Worm (Caenorhabditis elegans) whole organism, L1 larva: ENCODE results near the gene F35E8.6.

ENCODE experiments used
- C16A3.4 ChIP-seq: fragments of 150-350 bp; optimal IDR thresholded peaks from 2 replicates; lab custom pipeline; 2014; ENCODE audit warnings: missing biosample characterization, missing genetic modification characterization
- C34B4.2 ChIP-seq: sonication (generic microtip); optimal IDR thresholded peaks from 2 replicates; lab custom pipeline; 2017; ENCODE audit warnings: mild to moderate bottlenecking, missing genetic modification characterization, missing compliant biosample characterization
- Y116A8C.19 ChIP-seq: sonication (generic microtip); optimal IDR thresholded peaks from 2 replicates; lab custom pipeline; 2016; ENCODE audit warnings: missing compliant biosample characterization, missing genetic modification characterization, borderline replicate concordance
- alr-1 ChIP-seq: fragments of 200-800 bp; sonication (Bioruptor generic); optimal IDR thresholded peaks from 2 replicates; lab custom pipeline; 2018; ENCODE audit warnings: borderline replicate concordance, mild to moderate bottlenecking, missing genetic modification characterization, missing compliant biosample characterization
- ama-1 ChIP-seq: fragments of 150-350 bp; optimal IDR thresholded peaks from 2 replicates; lab custom pipeline; 2014
- ceh-82 ChIP-seq, 3 experiments: fragments of 150-350 bp in 1 of 3; sonication (generic microtip) in 2 of 3; optimal IDR thresholded peaks; 2 replicates each; lab custom pipeline; 2014 to 2017; ENCODE audit warnings: missing biosample characterization in 3 of 3, missing genetic modification characterization in 3 of 3
- ceh-90 ChIP-seq: sonication (generic microtip); optimal IDR thresholded peaks from 2 replicates; lab custom pipeline; 2016; ENCODE audit warnings: missing genetic modification characterization, missing compliant biosample characterization
- ces-1 ChIP-seq: fragments of 150-350 bp; optimal IDR thresholded peaks from 2 replicates; lab custom pipeline; 2014; ENCODE audit warnings: missing biosample characterization, missing genetic modification reagents, missing genetic modification characterization
- dpl-1 ChIP-seq, 3 experiments: fragments of 150-350 bp in 2 of 3; sonication (generic microtip) in 1 of 3; optimal IDR thresholded peaks; 2 replicates each; lab custom pipeline; 2014 to 2017; ENCODE audit warnings: missing biosample characterization in 3 of 3, missing genetic modification characterization in 3 of 3, missing genetic modification reagents in 3 of 3
- dsc-1 ChIP-seq: sonication (generic microtip); optimal IDR thresholded peaks from 2 replicates; lab custom pipeline; 2016; ENCODE audit warnings: mild to moderate bottlenecking, missing genetic modification characterization, missing compliant biosample characterization
- ets-5 ChIP-seq: fragments of 200-800 bp; sonication (Bioruptor generic); IDR thresholded peaks from 2 replicates; pipeline ENCODE4 v1.3.6; 2022; ENCODE audit warnings: missing genetic modification characterization, missing compliant biosample characterization
- fkh-4 ChIP-seq: sonication (generic microtip); optimal IDR thresholded peaks from 2 replicates; lab custom pipeline; 2016; ENCODE audit warnings: missing compliant biosample characterization, missing genetic modification characterization, borderline replicate concordance
- fkh-8 ChIP-seq: sonication (generic microtip); optimal IDR thresholded peaks from 2 replicates; lab custom pipeline; 2016; ENCODE audit warnings: mild to moderate bottlenecking, missing genetic modification characterization, missing compliant biosample characterization
- grh-1 ChIP-seq: fragments of 200-800 bp; sonication (Bioruptor generic); IDR thresholded peaks from 2 replicates; pipeline ENCODE4 v1.3.6; 2022; ENCODE audit warnings: missing genetic modification reagents, missing genetic modification characterization, missing compliant biosample characterization
- hlh-17 ChIP-seq: fragments of 200-800 bp; sonication (Bioruptor generic); optimal IDR thresholded peaks from 2 replicates; lab custom pipeline; 2018; ENCODE audit warnings: missing genetic modification characterization, mild to moderate bottlenecking, missing compliant biosample characterization, moderate library complexity, borderline replicate concordance
- hlh-4 ChIP-seq: sonication (generic microtip); optimal IDR thresholded peaks from 2 replicates; lab custom pipeline; 2016; ENCODE audit warnings: mild to moderate bottlenecking, missing genetic modification characterization, missing compliant biosample characterization
- irx-1 ChIP-seq: sonication (generic microtip); optimal IDR thresholded peaks from 2 replicates; lab custom pipeline; 2016; ENCODE audit warnings: missing genetic modification characterization, missing compliant biosample characterization
- lin-14 ChIP-seq: fragments of 200-800 bp; sonication (Bioruptor generic); optimal IDR thresholded peaks from 2 replicates; lab custom pipeline; 2018; ENCODE audit warnings: mild to moderate bottlenecking, missing genetic modification characterization, moderate library complexity, missing compliant biosample characterization
- lin-15B ChIP-seq: fragments of 150-350 bp; sonication (generic microtip); optimal IDR thresholded peaks from 3 replicates; lab custom pipeline; 2014; ENCODE audit warnings: missing biosample characterization, missing genetic modification characterization
- lin-39 ChIP-seq: fragments of 150-350 bp; optimal IDR thresholded peaks from 2 replicates; lab custom pipeline; 2014; ENCODE audit warnings: missing biosample characterization, missing genetic modification reagents, missing genetic modification characterization
- lsy-2 ChIP-seq, 2 experiments: fragments of 150-350 bp; optimal IDR thresholded peaks; 2 replicates each; lab custom pipeline; 2014; ENCODE audit warnings: missing biosample characterization in 2 of 2, missing genetic modification characterization in 2 of 2
- mef-2 ChIP-seq: fragments of 150-350 bp; optimal IDR thresholded peaks from 2 replicates; lab custom pipeline; 2014; ENCODE audit warnings: missing biosample characterization, missing genetic modification characterization
- mep-1 ChIP-seq: fragments of 150-350 bp; optimal IDR thresholded peaks from 2 replicates; lab custom pipeline; 2014; ENCODE audit warnings: missing biosample characterization, missing genetic modification characterization
- nhr-11 ChIP-seq: fragments of 150-350 bp; optimal IDR thresholded peaks from 2 replicates; lab custom pipeline; 2014; ENCODE audit warnings: missing biosample characterization, missing genetic modification characterization
- nhr-28 ChIP-seq: fragments of 150-350 bp; optimal IDR thresholded peaks from 2 replicates; lab custom pipeline; 2014; ENCODE audit warnings: missing biosample characterization, missing genetic modification characterization
- nhr-47 ChIP-seq: sonication (generic microtip); optimal IDR thresholded peaks from 2 replicates; lab custom pipeline; 2016; ENCODE audit warnings: mild to moderate bottlenecking, missing genetic modification characterization, moderate library complexity, missing compliant biosample characterization
- nhr-71 ChIP-seq: sonication (generic microtip); optimal IDR thresholded peaks from 2 replicates; lab custom pipeline; 2016; ENCODE audit warnings: mild to moderate bottlenecking, missing genetic modification characterization, moderate library complexity, missing compliant biosample characterization
- nhr-90 ChIP-seq: sonication (generic microtip); optimal IDR thresholded peaks from 2 replicates; lab custom pipeline; 2016; ENCODE audit warnings: mild to moderate bottlenecking, missing genetic modification characterization, missing compliant biosample characterization; ENCODE audit not compliant: poor library complexity
- pag-3 ChIP-seq: sonication (generic microtip); optimal IDR thresholded peaks from 2 replicates; lab custom pipeline; 2017; ENCODE audit warnings: missing genetic modification characterization, mild to moderate bottlenecking, missing compliant biosample characterization, antibody characterized with exemption, borderline replicate concordance; ENCODE audit not compliant: insufficient read depth
- snpc-4 ChIP-seq: fragments of 150-350 bp; optimal IDR thresholded peaks from 2 replicates; lab custom pipeline; 2014; ENCODE audit warnings: missing biosample characterization, missing genetic modification characterization
- sptf-1 ChIP-seq: fragments of 150-350 bp; optimal IDR thresholded peaks from 2 replicates; lab custom pipeline; 2014; ENCODE audit warnings: missing biosample characterization, missing genetic modification characterization
- swsn-7 ChIP-seq: sonication (generic microtip); optimal IDR thresholded peaks from 2 replicates; lab custom pipeline; 2016; ENCODE audit warnings: missing genetic modification characterization, missing compliant biosample characterization
- tlp-1 ChIP-seq: fragments of 150-350 bp; optimal IDR thresholded peaks from 2 replicates; lab custom pipeline; 2014; ENCODE audit warnings: missing biosample characterization, missing genetic modification characterization
- unc-130 ChIP-seq: fragments of 150-350 bp; optimal IDR thresholded peaks from 2 replicates; lab custom pipeline; 2017; ENCODE audit warnings: missing biosample characterization, missing genetic modification characterization, inconsistent platforms
- unc-86 ChIP-seq: sonication (generic microtip); optimal IDR thresholded peaks from 2 replicates; lab custom pipeline; 2016; ENCODE audit warnings: missing genetic modification characterization, missing compliant biosample characterization
- unc-98 ChIP-seq: fragments of 200-800 bp; sonication (Bioruptor generic); IDR thresholded peaks from 2 replicates; pipeline ENCODE4 v1.3.6; 2022; ENCODE audit warnings: missing genetic modification characterization, missing compliant biosample characterization
- vab-15 ChIP-seq: sonication (generic microtip); optimal IDR thresholded peaks from 2 replicates; lab custom pipeline; 2017; ENCODE audit warnings: missing genotype, mild to moderate bottlenecking, missing genetic modification characterization, missing compliant biosample characterization
- xbp-1 ChIP-seq: sonication (generic microtip); optimal IDR thresholded peaks from 2 replicates; lab custom pipeline; 2016; ENCODE audit warnings: missing genetic modification characterization, missing compliant biosample characterization
- zip-4 ChIP-seq: fragments of 200-800 bp; sonication (Bioruptor generic); optimal IDR thresholded peaks from 2 replicates; lab custom pipeline; 2018; ENCODE audit warnings: mild to moderate bottlenecking, missing genetic modification characterization, moderate library complexity, missing compliant biosample characterization
- ztf-4 ChIP-seq: fragments of 150-350 bp; optimal IDR thresholded peaks from 2 replicates; lab custom pipeline; 2014; ENCODE audit warnings: missing biosample characterization, missing genetic modification characterization

The F35E8.6 gene

ce11 chrV:15932390-15932789, 20.4 kb downstream of the F35E8.6 start, which contains the start of gene srw-26:
Gene srw-26 (minus strand): TSS chrV:15932490.
- TF ChIP-seq lin-39 (tag; lab: Kevin White, UChicago) (no peak), unc-98 (GFP tag; lab: Robert Waterston, UW) (no peak), ets-5 (GFP tag; lab: Robert Waterston, UW) (no peak), nhr-71 (tag; lab: Kevin White, UChicago) (no peak), unc-86 (tag; lab: Kevin White, UChicago) (no peak), ces-1 (no peak), zip-4 (GFP tag; lab: Kevin White, UChicago) (no peak), hlh-4 (tag; lab: Kevin White, UChicago) (no peak), vab-15 (tag; lab: Kevin White, UChicago) (no peak), snpc-4 (tag; lab: Kevin White, UChicago) (no peak)

ce11 chrV:15940254-15940653, 28.3 kb downstream of the F35E8.6 start, which contains the start of gene srw-55:
Gene srw-55 (minus strand): TSS chrV:15940354.
- TF ChIP-seq xbp-1 (tag; lab: Kevin White, UChicago) (no peak), swsn-7 (tag; lab: Kevin White, UChicago) (no peak), hlh-17 (GFP tag; lab: Kevin White, UChicago) (no peak), grh-1 (GFP tag; lab: Robert Waterston, UW) (no peak), lsy-2 (tag; optimal IDR thresholded peaks at IDR 0.05; lab: Kevin White, UChicago) (no peak), nhr-11 (tag; lab: Kevin White, UChicago) (no peak), lin-15B (no peak), C34B4.2 (tag; lab: Kevin White, UChicago) (no peak), irx-1 (tag; lab: Kevin White, UChicago) (no peak), pag-3 (tag; lab: Kevin White, UChicago) (no peak), ets-5 (GFP tag; lab: Robert Waterston, UW) (no peak)

ce11 chrV:15943125-15943524, 31.2 kb downstream of the F35E8.6 start, which contains the start of gene srw-53:
Gene srw-53 (plus strand): TSS chrV:15943425.
- TF ChIP-seq nhr-71 (tag; lab: Kevin White, UChicago) (no peak), alr-1 (no peak), dpl-1 (GFP tag; optimal IDR thresholded peaks at IDR 0.05; lab: Kevin White, UChicago) (no peak), grh-1 (GFP tag; lab: Robert Waterston, UW) (no peak), C16A3.4 (no peak), C34B4.2 (tag; lab: Kevin White, UChicago) (no peak), mef-2 (tag; lab: Kevin White, UChicago) (no peak), sptf-1 (tag; lab: Kevin White, UChicago) (no peak), unc-130 (tag; lab: Kevin White, UChicago) (no peak), snpc-4 (tag; lab: Kevin White, UChicago) (no peak), lin-14 (GFP tag; lab: Kevin White, UChicago) (no peak), ztf-4 (tag; lab: Kevin White, UChicago) (no peak), mep-1 (tag; lab: Kevin White, UChicago) (no peak), vab-15 (tag; lab: Kevin White, UChicago) (no peak), fkh-8 (no peak), fkh-4 (tag; lab: Kevin White, UChicago) (no peak), dsc-1 (no peak)

- TF ChIP-seq ceh-82 (tag; optimal IDR thresholded peaks at IDR 0.05; lab: Kevin White, UChicago) (no peak), dsc-1 (no peak), lin-39 (tag; lab: Kevin White, UChicago) (no peak), ceh-90 (tag; lab: Kevin White, UChicago) (no peak), nhr-47 (tag; lab: Kevin White, UChicago) (no peak), tlp-1 (tag; lab: Kevin White, UChicago) (no peak), alr-1 (no peak), swsn-7 (tag; lab: Kevin White, UChicago) (no peak), nhr-90 (tag; lab: Kevin White, UChicago) (no peak), ama-1 (lab: Kevin White, UChicago) (no peak), nhr-28 (tag; lab: Kevin White, UChicago) (no peak), vab-15 (tag; lab: Kevin White, UChicago) (no peak), Y116A8C.19 (tag; lab: Kevin White, UChicago) (no peak), zip-4 (GFP tag; lab: Kevin White, UChicago) (no peak)
These were observed 39.0 kb downstream of the F35E8.6 start, which contains the start of gene srw-59 for ce11 chrV:15950903-15951302. Gene srw-59 (minus strand): TSS chrV:15951003.
